Fruit fly (Drosophila melanogaster): Measurements from ENCODE around the gene vilya.

The vilya gene

DNA sequence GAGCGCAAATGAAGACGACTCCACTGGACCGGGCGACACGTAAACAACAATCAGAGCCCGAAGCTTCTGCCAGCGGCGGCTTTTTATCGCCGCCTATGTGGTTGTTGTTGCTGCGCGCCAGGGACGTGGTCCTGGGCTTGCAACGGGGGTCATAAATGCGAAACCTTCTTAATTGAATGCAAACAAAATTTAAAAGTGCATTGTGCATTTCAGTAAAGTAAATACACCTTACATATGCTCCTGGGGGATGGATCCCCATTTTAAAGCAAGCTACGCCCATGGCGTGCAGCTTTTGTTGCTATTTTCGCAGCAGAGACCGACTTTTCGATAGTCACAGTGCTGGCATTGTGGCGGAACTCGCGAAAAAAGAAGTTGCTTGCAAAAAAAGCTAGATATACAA lies 22.8 kb upstream of the vilya start, which contains the start of gene Ugalt (continued):
- TF ChIP-seq Xbp1 (GFP tag; optimal IDR thresholded peaks at IDR 0.05) (peak; percentile 100), Elba2 (GFP tag; optimal IDR thresholded peaks at IDR 0.05) (peak; percentile 98), CG11247 (GFP tag; IDR thresholded peaks at IDR 0.05) (peak; percentile 100), mld (GFP tag; IDR thresholded peaks at IDR 0.05; ENCODE audit: partially characterized antibody) (no peak), NK7.1 (GFP tag; optimal IDR thresholded peaks at IDR 0.05) (peak; percentile 100)

DNA sequence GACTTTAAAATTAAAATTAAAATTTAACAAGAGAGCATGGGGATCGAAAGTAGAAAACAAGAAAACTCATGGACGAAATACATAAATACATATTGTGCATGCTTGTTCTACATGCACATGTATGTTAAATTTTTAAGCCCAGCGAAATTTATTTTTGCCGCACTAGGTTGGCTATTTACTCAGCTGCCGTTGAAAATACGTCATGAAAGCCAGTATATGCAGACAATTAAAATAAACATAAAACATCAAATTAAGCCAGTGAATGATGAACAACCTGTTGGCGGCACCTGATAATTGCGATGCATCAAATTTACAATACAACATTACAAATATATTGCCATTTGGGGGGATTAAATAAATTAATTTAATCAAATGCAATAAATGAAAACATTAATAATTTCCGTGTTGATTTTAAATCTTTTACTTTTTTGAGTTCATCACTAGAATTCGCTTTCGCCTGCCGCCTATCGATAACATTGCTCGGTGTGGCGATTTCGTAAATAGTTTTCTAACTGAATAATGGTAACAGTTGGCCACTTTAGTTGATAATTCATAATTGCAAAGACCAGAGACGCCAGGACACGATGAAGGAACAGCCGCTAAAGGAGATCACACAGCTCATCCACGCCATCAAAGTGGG lies 22.2 kb upstream of the vilya start, which contains the start of gene eIF2Bbeta:
eIF2Bbeta (plus strand) TSS at position 438 of the 640 bp plus-strand sequence.
- TF ChIP-seq nmo (GFP tag; optimal IDR thresholded peaks at IDR 0.05) (no peak), croc (GFP tag; conservative IDR thresholded peaks at IDR 0.05) (no peak), Myb (GFP tag; optimal IDR thresholded peaks at IDR 0.05) (peak; percentile 3), ERR (GFP tag; optimal IDR thresholded peaks at IDR 0.05) (no peak), so (GFP tag; IDR thresholded peaks at IDR 0.05) (no peak), HLH4C (GFP tag; IDR thresholded peaks at IDR 0.05; ENCODE audit: partially characterized antibody) (0 out of 3 replicates have a peak, but pooled peaks have one; percentile 16), CG5245 (GFP tag; optimal IDR thresholded peaks at IDR 0.05) (no peak), slbo (GFP tag; IDR thresholded peaks at IDR 0.05) (0 out of 2 replicates have a peak, but pooled peaks have one; percentile 3), row (GFP tag; IDR thresholded peaks at IDR 0.05) (peak; percentile 46; the same call in 1 of the 3 replicates), BEAF-32 (GFP tag; optimal IDR thresholded peaks at IDR 0.05) (peak; percentile 60), prd (optimal IDR thresholded peaks at IDR 0.05) (no peak), prd (GFP tag; IDR thresholded peaks at IDR 0.05) (0 out of 3 replicates have a peak, but pooled peaks have one; percentile 30), sna (GFP tag; IDR thresholded peaks at IDR 0.05; ENCODE audit: partially characterized antibody) (peak; percentile 17; the same call in 1 of the 2 replicates), Hmx (GFP tag; optimal IDR thresholded peaks at IDR 0.05) (no peak), amos (GFP tag; IDR thresholded peaks at IDR 0.05; ENCODE audit: partially characterized antibody) (peak; percentile 45), gfzf (GFP tag; optimal IDR thresholded peaks at IDR 0.05) (peak; percentile 31), pan (optimal IDR thresholded peaks at IDR 0.05) (no peak), pan (GFP tag; optimal IDR thresholded peaks at IDR 0.05 in 1 of 2, IDR thresholded peaks at IDR 0.05 in 1 of 2) (peak in 1 of 2 experiments; percentile 9), Sry-β (GFP tag; optimal IDR thresholded peaks at IDR 0.05) (peak; percentile 87), CG1603 (tag; optimal IDR thresholded peaks at IDR 0.05) (peak; percentile 5), CG15514 (GFP tag; optimal IDR thresholded peaks at IDR 0.05) (peak; percentile 27), Ets65A (GFP tag) (peak; percentile 64), ci (GFP tag; IDR thresholded peaks at IDR 0.05) (no peak), HLH3B (GFP tag; IDR thresholded peaks at IDR 0.05) (no peak), sr (GFP tag; IDR thresholded peaks at IDR 0.05) (no peak), MBD-R2 (GFP tag; IDR thresholded peaks at IDR 0.05) (peak; percentile 44; the same call in 1 of the 2 replicates), Sry-δ (GFP tag; optimal IDR thresholded peaks at IDR 0.05) (peak; percentile 39), Opbp (GFP tag; IDR thresholded peaks at IDR 0.05; ENCODE audit: partially characterized antibody) (no peak), Hmr (GFP tag; optimal IDR thresholded peaks at IDR 0.05) (no peak), CG8290 (GFP tag; optimal IDR thresholded peaks at IDR 0.05) (no peak), CG8290 (tag; optimal IDR thresholded peaks at IDR 0.05) (peak in 1 of 2 experiments; percentile 15), Doc3 (GFP tag; IDR thresholded peaks at IDR 0.05; ENCODE audit: partially characterized antibody) (0 out of 3 replicates have a peak, but pooled peaks have one; percentile 20), CG6854 (GFP tag; optimal IDR thresholded peaks at IDR 0.05) (no peak), CG6813 (GFP tag; optimal IDR thresholded peaks at IDR 0.05) (no peak), pzg (GFP tag; optimal IDR thresholded peaks at IDR 0.05) (peak; percentile 4), CrebB (tag; optimal IDR thresholded peaks at IDR 0.05) (no peak), MESR4 (GFP tag; optimal IDR thresholded peaks at IDR 0.05) (peak; percentile 56), Scr (GFP tag; IDR thresholded peaks at IDR 0.05; ENCODE audit: partially characterized antibody) (0 out of 2 replicates have a peak, but pooled peaks have one; percentile 21), CG3065 (GFP tag; optimal IDR thresholded peaks at IDR 0.05) (no peak), Atf-2 (GFP tag; optimal IDR thresholded peaks at IDR 0.05) (no peak), esg (GFP tag; conservative IDR thresholded peaks at IDR 0.05) (0 out of 2 replicates have a peak, but pooled peaks have one; percentile 14), Rfx (GFP tag; IDR thresholded peaks at IDR 0.05) (0 out of 2 replicates have a peak, but pooled peaks have one; percentile 16), Dref (GFP tag; IDR thresholded peaks at IDR 0.05) (peak; percentile 62)
